Fruit fly (Drosophila melanogaster) whole organism, embryonic: Measurements from ENCODE around the gene CG14082.

Experiments used
- CG18476 ChIP-seq: fragments of 200-800 bp; sonication (Bioruptor generic); optimal IDR thresholded peaks from 2 replicates; lab custom pipeline; 2016; ENCODE audit warnings: missing biosample characterization, mild to moderate bottlenecking, missing genetic modification characterization
- CG7556 ChIP-seq: fragments of 200-800 bp; sonication (Bioruptor generic); optimal IDR thresholded peaks from 2 replicates; lab custom pipeline; 2017; ENCODE audit warnings: missing biosample characterization, mild to moderate bottlenecking, missing genetic modification characterization
- CG9727 ChIP-seq: fragments of 200-800 bp; sonication (Bioruptor generic); optimal IDR thresholded peaks from 3 replicates; lab custom pipeline; 2017; ENCODE audit warnings: missing biosample characterization, mild to moderate bottlenecking, missing genetic modification characterization
- Hr51 ChIP-seq, 2 experiments: fragments of 200-800 bp; sonication (Bioruptor generic); optimal IDR thresholded peaks; 2 replicates in 1 of 2; 3 replicates in 1 of 2; lab custom pipeline; 2016 to 2018; ENCODE audit warnings: missing biosample characterization in 2 of 2, missing genetic modification characterization in 2 of 2, mild to moderate bottlenecking in 1 of 2, moderate library complexity in 1 of 2
- Hr78 ChIP-seq, 2 experiments: fragments of 200-800 bp in 1 of 2; fragments of >200 bp in 1 of 2; sonication (Bioruptor generic) in 1 of 2; optimal IDR thresholded peaks; 2 replicates each; lab custom pipeline; 2017 to 2019; ENCODE audit warnings: missing biosample characterization in 2 of 2, missing genetic modification characterization in 2 of 2, mild to moderate bottlenecking in 1 of 2, moderate library complexity in 1 of 2
- Max ChIP-seq: fragments of 200-800 bp; sonication (Bioruptor generic); optimal IDR thresholded peaks from 2 replicates; lab custom pipeline; 2016; ENCODE audit warnings: missing biosample characterization, mild to moderate bottlenecking, missing genetic modification characterization
- Ptx1 ChIP-seq: fragments of 200-800 bp; sonication (Bioruptor generic); IDR thresholded peaks from 2 replicates; pipeline ENCODE4 v1.3.6; 2022; ENCODE audit warnings: missing biosample characterization, missing genetic modification characterization
- Spps ChIP-seq: fragments of 200-800 bp; sonication (Bioruptor generic); optimal IDR thresholded peaks from 2 replicates; lab custom pipeline; 2018; ENCODE audit warnings: missing biosample characterization, mild to moderate bottlenecking, missing genetic modification characterization
- aop ChIP-seq: fragments of 200-800 bp; sonication (Bioruptor generic); IDR thresholded peaks from 2 replicates; pipeline ENCODE4 v1.3.6; 2022; ENCODE audit warnings: missing biosample characterization, missing genetic modification characterization
- dmrt99B ChIP-seq: fragments of 200-800 bp; sonication (Bioruptor generic); optimal IDR thresholded peaks from 2 replicates; lab custom pipeline; 2018; ENCODE audit warnings: missing biosample characterization, mild to moderate bottlenecking, missing genetic modification characterization, moderate library complexity
- exex ChIP-seq: fragments of 200-800 bp; sonication (Bioruptor generic); optimal IDR thresholded peaks from 4 replicates; lab custom pipeline; 2018; ENCODE audit warnings: missing biosample characterization, mild to moderate bottlenecking, missing genetic modification characterization, moderate library complexity
- fd96Cb ChIP-seq: fragments of 200-800 bp; sonication (Bioruptor generic); optimal IDR thresholded peaks from 2 replicates; lab custom pipeline; 2018; ENCODE audit warnings: missing biosample characterization, mild to moderate bottlenecking, missing genetic modification characterization, moderate library complexity

The CG14082 gene

DNA sequence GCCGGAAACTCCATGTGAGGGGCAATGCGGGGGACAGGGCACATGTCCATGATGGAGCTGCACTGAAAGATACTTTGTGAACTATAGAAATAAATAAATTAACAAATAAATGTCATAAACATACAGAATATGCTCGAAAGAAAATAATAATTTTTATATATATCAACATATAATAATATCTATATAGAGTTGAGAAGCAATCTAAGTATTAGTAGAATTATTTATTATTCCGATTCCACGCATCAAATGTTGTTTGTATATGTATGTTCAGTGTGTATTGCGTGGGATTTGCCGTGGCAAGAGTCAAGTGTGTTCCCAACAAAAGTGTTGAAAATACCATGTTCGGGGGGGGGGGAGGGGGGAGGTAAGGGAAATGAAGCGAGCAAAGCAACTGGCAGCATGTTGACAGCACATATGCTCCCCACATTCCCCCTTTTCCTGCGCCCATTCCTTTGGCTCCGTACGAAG, 81.9 kb downstream of the CG14082 start (continued):
- TF ChIP-seq Max (GFP tag; lab: Kevin White, UChicago) (no peak), Ptx1 (GFP tag; lab: Robert Waterston, UW) (peak; percentile 51; the same call in 1 of the 2 replicates), CG18476 (GFP tag; lab: Kevin White, UChicago) (no peak), exex (no peak), Spps (tag; lab: Kevin White, UChicago) (peak; percentile 17), CG9727 (GFP tag; lab: Kevin White, UChicago) (peak; percentile 30), Hr51 (GFP tag; optimal IDR thresholded peaks at IDR 0.05; lab: Kevin White, UChicago) (peak in 1 of 2 experiments; percentile 45), CG7556 (peak; percentile 24), dmrt99B (peak; percentile 59), aop (GFP tag; lab: Robert Waterston, UW) (no peak), Hr78 (GFP tag; optimal IDR thresholded peaks at IDR 0.05; lab: Kevin White, UChicago) (peak in 1 of 2 experiments; percentile 36), fd96Cb (peak; percentile 5)
- TF ChIP-seq, all 482 proteins: peak for 78
